Worm (Caenorhabditis elegans) whole organism, L3 larva: ENCODE results near the gene abch-1.

Experiments used
- aly-2 ChIP-seq: fragments of 150-350 bp; optimal IDR thresholded peaks from 2 replicates; lab custom pipeline; 2014; ENCODE audit warnings: missing biosample characterization, missing genetic modification characterization
- daf-12 ChIP-seq: fragments of 150-350 bp; optimal IDR thresholded peaks from 2 replicates; lab custom pipeline; 2014; ENCODE audit warnings: missing biosample characterization, missing genetic modification reagents, missing genetic modification characterization
- mdl-1 ChIP-seq: fragments of 150-350 bp; optimal IDR thresholded peaks from 2 replicates; lab custom pipeline; 2014; ENCODE audit warnings: missing biosample characterization, missing genetic modification characterization
- nhr-11 ChIP-seq: fragments of 150-350 bp; optimal IDR thresholded peaks from 2 replicates; lab custom pipeline; 2014; ENCODE audit warnings: missing biosample characterization, missing genetic modification characterization
- pqm-1 ChIP-seq: fragments of 150-350 bp; optimal IDR thresholded peaks from 2 replicates; lab custom pipeline; 2017; ENCODE audit warnings: missing biosample characterization, missing genetic modification characterization, inconsistent platforms

- TF ChIP-seq aly-2 (tag; lab: Kevin White, UChicago), result no peak
- TF ChIP-seq nhr-11, result no peak
- TF ChIP-seq mdl-1 (tag; lab: Kevin White, UChicago), result no peak
- TF ChIP-seq pqm-1 (tag; lab: Kevin White, UChicago), result no peak
- TF ChIP-seq daf-12, result no peak
These were observed 35.3 kb upstream of the abch-1 start, which contains the start of the genes F18C5.5 and F18C5.9 for ce11 chrII:6566628-6567180.
